Fruit fly (Drosophila melanogaster) whole organism, embryonic: ENCODE results near the gene CG11581.

Experiments used
- Atf3 ChIP-seq: fragments of 200-800 bp; sonication (Bioruptor generic); optimal IDR thresholded peaks from 3 replicates; lab custom pipeline; 2016; ENCODE audit warnings: missing biosample characterization, missing genetic modification characterization
- Blimp-1 ChIP-seq: fragments of 200-800 bp; sonication (Bioruptor generic); optimal IDR thresholded peaks from 3 replicates; lab custom pipeline; 2018; ENCODE audit warnings: missing biosample characterization, missing genetic modification characterization, mild to moderate bottlenecking, moderate library complexity, missing genetic modification reagents
- C15 ChIP-seq: fragments of 200-800 bp; sonication (Bioruptor generic); IDR thresholded peaks from 3 replicates; pipeline ENCODE4 v1.3.6; 2022; ENCODE audit warnings: missing biosample characterization, missing genetic modification characterization
- CG11723 ChIP-seq: fragments of 200-800 bp; sonication (Bioruptor generic); optimal IDR thresholded peaks from 2 replicates; lab custom pipeline; 2017; ENCODE audit warnings: missing biosample characterization, mild to moderate bottlenecking, missing genetic modification characterization
- CG12104 ChIP-seq: fragments of 200-800 bp; sonication (Bioruptor generic); optimal IDR thresholded peaks from 3 replicates; lab custom pipeline; 2016; ENCODE audit warnings: missing biosample characterization, missing genetic modification characterization
- CG12299 ChIP-seq: fragments of 200-800 bp; sonication (Bioruptor generic); optimal IDR thresholded peaks from 2 replicates; lab custom pipeline; 2018; ENCODE audit warnings: missing biosample characterization, mild to moderate bottlenecking, missing genetic modification characterization
- CG13894 ChIP-seq: fragments of 200-800 bp; sonication (Bioruptor generic); optimal IDR thresholded peaks from 3 replicates; lab custom pipeline; 2018; ENCODE audit warnings: missing biosample characterization, mild to moderate bottlenecking, missing genetic modification characterization, moderate library complexity
- CG1602 ChIP-seq: fragments of 200-800 bp; sonication (Bioruptor generic); optimal IDR thresholded peaks from 3 replicates; lab custom pipeline; 2016; ENCODE audit warnings: missing biosample characterization, missing genetic modification characterization
- CG16863 ChIP-seq: fragments of 200-800 bp; sonication (Bioruptor generic); optimal IDR thresholded peaks from 3 replicates; lab custom pipeline; 2016; ENCODE audit warnings: missing biosample characterization, missing genetic modification characterization
- CG17829 ChIP-seq: fragments of 200-800 bp; optimal IDR thresholded peaks from 2 replicates; lab custom pipeline; 2019; ENCODE audit warnings: missing biosample characterization, mild to moderate bottlenecking, missing genetic modification characterization, moderate library complexity
- CG3163 ChIP-seq: fragments of 200-800 bp; sonication (Bioruptor generic); optimal IDR thresholded peaks from 3 replicates; lab custom pipeline; 2016; ENCODE audit warnings: missing biosample characterization, missing genetic modification characterization
- CG4820 ChIP-seq: fragments of 200-800 bp; sonication (Bioruptor generic); optimal IDR thresholded peaks from 3 replicates; lab custom pipeline; 2016; ENCODE audit warnings: missing biosample characterization, missing genetic modification characterization
- CG6272 ChIP-seq: fragments of 200-800 bp; sonication (Bioruptor generic); IDR thresholded peaks from 2 replicates; pipeline ENCODE4 v1.3.6; 2022; ENCODE audit warnings: missing biosample characterization, missing genetic modification characterization
- CG6683 ChIP-seq: fragments of 200-800 bp; sonication (Bioruptor generic); optimal IDR thresholded peaks from 2 replicates; lab custom pipeline; 2017; ENCODE audit warnings: missing biosample characterization, mild to moderate bottlenecking, missing genetic modification characterization, missing genetic modification reagents
- CG7372 ChIP-seq: fragments of 200-800 bp; sonication (Bioruptor generic); IDR thresholded peaks from 2 replicates; pipeline ENCODE4 v1.3.6; 2022; ENCODE audit warnings: missing biosample characterization, missing genetic modification characterization
- CG7987 ChIP-seq: fragments of 200-800 bp; sonication (Bioruptor generic); optimal IDR thresholded peaks from 2 replicates; lab custom pipeline; 2018; ENCODE audit warnings: missing biosample characterization, mild to moderate bottlenecking, missing genetic modification characterization, moderate library complexity
- CG8944 ChIP-seq: fragments of 200-800 bp; sonication (Bioruptor generic); optimal IDR thresholded peaks from 3 replicates; lab custom pipeline; 2016; ENCODE audit warnings: missing biosample characterization, missing genetic modification characterization
- Dip3 ChIP-seq: fragments of 200-800 bp; sonication (Bioruptor generic); optimal IDR thresholded peaks from 3 replicates; lab custom pipeline; 2016; ENCODE audit warnings: missing biosample characterization, missing genetic modification characterization
- Elba2 ChIP-seq: fragments of 200-800 bp; sonication (Bioruptor generic); optimal IDR thresholded peaks from 3 replicates; lab custom pipeline; 2016; ENCODE audit warnings: missing biosample characterization, missing genetic modification characterization
- Hey ChIP-seq: fragments of 200-800 bp; sonication (Bioruptor generic); optimal IDR thresholded peaks from 3 replicates; lab custom pipeline; 2018; ENCODE audit warnings: missing biosample characterization, mild to moderate bottlenecking, missing genetic modification characterization
- HmgD ChIP-seq: fragments of 200-800 bp; sonication (Bioruptor generic); optimal IDR thresholded peaks from 3 replicates; lab custom pipeline; 2016; ENCODE audit warnings: missing biosample characterization, missing genetic modification characterization
- Hr51 ChIP-seq, 2 experiments: fragments of 200-800 bp; sonication (Bioruptor generic); optimal IDR thresholded peaks; 2 replicates in 1 of 2; 3 replicates in 1 of 2; lab custom pipeline; 2016 to 2018; ENCODE audit warnings: missing biosample characterization in 2 of 2, missing genetic modification characterization in 2 of 2, mild to moderate bottlenecking in 1 of 2, moderate library complexity in 1 of 2
- NfI ChIP-seq: fragments of 200-800 bp; sonication (Bioruptor generic); optimal IDR thresholded peaks from 3 replicates; lab custom pipeline; 2018; ENCODE audit warnings: missing biosample characterization, mild to moderate bottlenecking, missing genetic modification characterization, moderate library complexity
- Opbp ChIP-seq: fragments of 200-800 bp; sonication (Bioruptor generic); IDR thresholded peaks from 3 replicates; pipeline ENCODE4 v1.3.6; 2022; ENCODE audit warnings: missing biosample characterization, missing genetic modification characterization; ENCODE audit not compliant: partially characterized antibody
- Optix ChIP-seq: fragments of 200-800 bp; sonication (Bioruptor generic); IDR thresholded peaks from 3 replicates; pipeline ENCODE4 v1.3.6; 2022; ENCODE audit warnings: missing biosample characterization, missing genetic modification characterization
- Stat92E ChIP-seq, 3 experiments: fragments of >200 bp in 2 of 3; fragments of 200-800 bp in 1 of 3; sonication (Bioruptor generic) in 1 of 3; optimal IDR thresholded peaks; 2 replicates each; lab custom pipeline; 2017 to 2019; ENCODE audit warnings: missing biosample characterization in 3 of 3, missing genetic modification characterization in 3 of 3, mild to moderate bottlenecking in 1 of 3, moderate library complexity in 1 of 3
- Usf ChIP-seq: fragments of 200-800 bp; sonication (Bioruptor generic); optimal IDR thresholded peaks from 2 replicates; lab custom pipeline; 2017; ENCODE audit warnings: missing genotype, missing biosample characterization, missing genetic modification characterization
- Xrp1 ChIP-seq: fragments of 200-800 bp; sonication (Bioruptor generic); IDR thresholded peaks from 2 replicates; pipeline ENCODE4 v1.3.6; 2022; ENCODE audit warnings: missing biosample characterization, missing genetic modification characterization
- ac ChIP-seq: fragments of 200-800 bp; sonication (Bioruptor generic); optimal IDR thresholded peaks from 3 replicates; lab custom pipeline; 2017; ENCODE audit warnings: missing biosample characterization, mild to moderate bottlenecking, missing genetic modification characterization
- aop ChIP-seq: fragments of 200-800 bp; sonication (Bioruptor generic); IDR thresholded peaks from 2 replicates; pipeline ENCODE4 v1.3.6; 2022; ENCODE audit warnings: missing biosample characterization, missing genetic modification characterization
- ara ChIP-seq: fragments of 200-800 bp; sonication (Bioruptor generic); IDR thresholded peaks from 2 replicates; pipeline ENCODE4 v1.3.6; 2022; ENCODE audit warnings: missing biosample characterization, missing genetic modification characterization
- ash1 ChIP-seq: fragments of 200-800 bp; sonication (Bioruptor generic); optimal IDR thresholded peaks from 2 replicates; lab custom pipeline; 2018; ENCODE audit warnings: missing biosample characterization, mild to moderate bottlenecking, missing genetic modification characterization
- ato ChIP-seq: fragments of 200-800 bp; sonication (Bioruptor generic); IDR thresholded peaks from 2 replicates; pipeline ENCODE4 v1.3.6; 2022; ENCODE audit warnings: missing biosample characterization, missing genetic modification characterization; ENCODE audit not compliant: partially characterized antibody
- chm ChIP-seq: fragments of 200-800 bp; sonication (Bioruptor generic); IDR thresholded peaks from 2 replicates; pipeline ENCODE4 v1.3.6; 2022; ENCODE audit warnings: missing biosample characterization, missing genetic modification characterization
- crc ChIP-seq: fragments of 200-800 bp; sonication (Bioruptor generic); optimal IDR thresholded peaks from 2 replicates; lab custom pipeline; 2016; ENCODE audit warnings: missing biosample characterization, missing genetic modification characterization
- crp ChIP-seq, 2 experiments: fragments of 200-800 bp; sonication (Bioruptor generic); optimal IDR thresholded peaks; 2 replicates in 1 of 2; 3 replicates in 1 of 2; lab custom pipeline; 2017; ENCODE audit warnings: missing biosample characterization in 2 of 2, missing genetic modification characterization in 2 of 2, mild to moderate bottlenecking in 1 of 2, moderate library complexity in 1 of 2
- dan ChIP-seq: fragments of 200-800 bp; sonication (Bioruptor generic); IDR thresholded peaks from 2 replicates; pipeline ENCODE4 v1.3.6; 2022; ENCODE audit warnings: missing biosample characterization, missing genetic modification characterization
- esg ChIP-seq: fragments of 200-800 bp; sonication (Bioruptor generic); conservative IDR thresholded peaks from 2 replicates; pipeline ENCODE4 v1.3.6; 2022; ENCODE audit warnings: missing biosample characterization, missing genetic modification characterization
- fd64A ChIP-seq: fragments of 200-800 bp; sonication (Bioruptor generic); optimal IDR thresholded peaks from 3 replicates; lab custom pipeline; 2018; ENCODE audit warnings: missing biosample characterization, mild to moderate bottlenecking, missing genetic modification characterization
- gce ChIP-seq: fragments of 200-800 bp; sonication (Bioruptor generic); IDR thresholded peaks from 3 replicates; pipeline ENCODE4 v1.3.6; 2022; ENCODE audit warnings: missing biosample characterization, missing genetic modification characterization
- grau ChIP-seq: fragments of 200-800 bp; optimal IDR thresholded peaks from 3 replicates; lab custom pipeline; 2019; ENCODE audit warnings: missing biosample characterization, mild to moderate bottlenecking, missing genetic modification characterization, moderate library complexity
- grn ChIP-seq: fragments of 200-800 bp; sonication (Bioruptor generic); optimal IDR thresholded peaks from 3 replicates; lab custom pipeline; 2017; ENCODE audit warnings: missing biosample characterization, missing genetic modification characterization
- gsb-n ChIP-seq: fragments of 200-800 bp; sonication (Bioruptor generic); optimal IDR thresholded peaks from 3 replicates; lab custom pipeline; 2018; ENCODE audit warnings: missing biosample characterization, mild to moderate bottlenecking, missing genetic modification characterization
- hb ChIP-seq: fragments of 200-800 bp; sonication (Bioruptor generic); IDR thresholded peaks from 3 replicates; pipeline ENCODE4 v1.3.6; 2022; ENCODE audit warnings: missing biosample characterization, missing genetic modification characterization; ENCODE audit not compliant: partially characterized antibody
- lab ChIP-seq: fragments of 200-800 bp; sonication (Bioruptor generic); optimal IDR thresholded peaks from 3 replicates; lab custom pipeline; 2017; ENCODE audit warnings: missing biosample characterization, missing genetic modification characterization, mild to moderate bottlenecking, moderate library complexity, missing genetic modification reagents
- luna ChIP-seq: fragments of 200-800 bp; sonication (Bioruptor generic); optimal IDR thresholded peaks from 2 replicates; lab custom pipeline; 2016; ENCODE audit warnings: missing biosample characterization, missing genetic modification characterization
- otp ChIP-seq: fragments of 200-800 bp; sonication (Bioruptor generic); IDR thresholded peaks from 3 replicates; pipeline ENCODE4, ENCODE4 v1.3.6; 2022; ENCODE audit warnings: missing biosample characterization, missing genetic modification characterization
- repo ChIP-seq: fragments of 200-800 bp; sonication (Bioruptor generic); optimal IDR thresholded peaks from 2 replicates; lab custom pipeline; 2016; ENCODE audit warnings: missing biosample characterization, missing genetic modification characterization
- sima ChIP-seq: fragments of 200-800 bp; sonication (Bioruptor generic); optimal IDR thresholded peaks from 2 replicates; lab custom pipeline; 2016; ENCODE audit warnings: missing biosample characterization, missing genetic modification characterization
- zf30C ChIP-seq: fragments of 200-800 bp; sonication (Bioruptor generic); optimal IDR thresholded peaks from 3 replicates; lab custom pipeline; 2018; ENCODE audit warnings: missing biosample characterization, mild to moderate bottlenecking, missing genetic modification characterization

Gene CG11581

DNA sequence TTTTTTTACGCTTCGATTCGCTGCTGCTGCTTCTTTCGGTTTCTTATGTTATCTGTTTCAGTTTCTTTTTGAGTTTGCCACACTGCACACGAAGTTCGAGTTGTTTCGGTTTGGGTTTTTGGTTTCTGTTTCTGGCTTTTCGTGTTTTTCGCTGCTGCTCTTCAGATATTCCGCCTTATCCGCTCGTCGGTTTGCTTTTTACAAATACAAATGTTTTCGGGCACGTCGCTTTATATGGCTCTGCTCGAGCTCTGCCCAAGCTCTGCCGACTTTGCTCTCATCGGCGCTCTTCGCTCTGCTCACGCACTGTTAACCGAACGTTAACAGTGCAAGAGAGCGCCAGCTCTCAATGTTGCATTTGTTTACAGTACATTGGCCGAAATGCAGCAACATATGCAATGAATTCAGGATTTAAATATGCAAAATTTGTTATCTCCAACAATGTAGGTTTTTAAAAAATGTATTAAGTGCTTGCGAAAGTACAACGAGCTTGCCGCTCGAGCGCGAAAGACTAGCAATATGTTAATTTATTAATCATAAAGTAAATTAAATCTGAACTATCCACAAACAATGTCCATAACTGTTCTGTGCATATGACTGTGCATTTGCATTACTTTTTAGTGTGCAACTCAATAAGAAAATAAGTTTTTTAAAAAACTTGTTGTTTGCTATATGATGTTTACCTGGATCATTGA lies 34.7 kb downstream of the CG11581 start:
- TF ChIP-seq CG12299 (tag; lab: Kevin White, UChicago), result no peak
- no peak for TF ChIP-seq aop (GFP tag; lab: Robert Waterston, UW)
- no peak for TF ChIP-seq Blimp-1 (GFP tag; lab: Kevin White, UChicago)
- no peak for TF ChIP-seq Stat92E (GFP tag; optimal IDR thresholded peaks at IDR 0.05; lab: Kevin White, UChicago)
- no peak for TF ChIP-seq luna (GFP tag; lab: Kevin White, UChicago)
- TF ChIP-seq Atf3 (GFP tag; lab: Kevin White, UChicago), result no peak
- TF ChIP-seq fd64A (GFP tag; lab: Kevin White, UChicago), result no peak
- no peak for TF ChIP-seq gsb-n (tag; lab: Kevin White, UChicago)
- TF ChIP-seq ato, result peak; percentile 9; the same call in 1 of the 2 replicates
- no peak for TF ChIP-seq ac
- no peak for TF ChIP-seq CG7987
- no peak for TF ChIP-seq CG11723 (GFP tag; lab: Kevin White, UChicago)
- TF ChIP-seq grn (GFP tag; lab: Kevin White, UChicago), result no peak
- TF ChIP-seq CG16863 (GFP tag; lab: Kevin White, UChicago), result no peak
- no peak for TF ChIP-seq Elba2 (GFP tag; lab: Kevin White, UChicago)
- TF ChIP-seq ara (GFP tag; lab: Robert Waterston, UW), result no peak
- no peak for TF ChIP-seq gce (GFP tag; lab: Robert Waterston, UW)
- no peak for TF ChIP-seq CG13894 (tag; lab: Kevin White, UChicago)
- no peak for TF ChIP-seq Optix (GFP tag; lab: Robert Waterston, UW)
- peak; percentile 80 for TF ChIP-seq chm
- no peak for TF ChIP-seq CG7372 (GFP tag; lab: Robert Waterston, UW)
- TF ChIP-seq zf30C (GFP tag; lab: Kevin White, UChicago), result peak; percentile 2
- TF ChIP-seq CG4820 (GFP tag; lab: Kevin White, UChicago), result no peak
- TF ChIP-seq CG12104 (GFP tag; lab: Kevin White, UChicago), result no peak
- TF ChIP-seq lab (GFP tag; lab: Kevin White, UChicago), result peak; percentile 37
- TF ChIP-seq crc (GFP tag; lab: Kevin White, UChicago), result no peak
- TF ChIP-seq Dip3 (GFP tag; lab: Kevin White, UChicago), result no peak
- no peak for TF ChIP-seq HmgD
- no peak for TF ChIP-seq CG6683
- no peak for TF ChIP-seq sima (GFP tag; lab: Kevin White, UChicago)
- no peak for TF ChIP-seq CG8944
- TF ChIP-seq CG6272 (GFP tag; lab: Robert Waterston, UW), result no peak
- peak; percentile 68 for TF ChIP-seq CG3163 (GFP tag; lab: Kevin White, UChicago)
- TF ChIP-seq repo (GFP tag; lab: Kevin White, UChicago), result no peak
- TF ChIP-seq ash1, result no peak
- TF ChIP-seq C15 (GFP tag; lab: Robert Waterston, UW), result no peak
- TF ChIP-seq Usf, result no peak
- TF ChIP-seq crp (GFP tag; optimal IDR thresholded peaks at IDR 0.05; lab: Kevin White, UChicago), result no peak
- no peak for TF ChIP-seq esg (GFP tag; lab: Robert Waterston, UW)
- TF ChIP-seq Hr51 (GFP tag; optimal IDR thresholded peaks at IDR 0.05; lab: Kevin White, UChicago), result peak in 1 of 2 experiments; percentile 21
- TF ChIP-seq Xrp1 (GFP tag; lab: Robert Waterston, UW), result no peak
- TF ChIP-seq Opbp, result peak; percentile 45; the same call in 1 of the 3 replicates
- TF ChIP-seq hb, result no peak
- peak; percentile 12 for TF ChIP-seq grau (tag; lab: Kevin White, UChicago)
- TF ChIP-seq NfI (GFP tag; lab: Kevin White, UChicago), result no peak
- TF ChIP-seq otp (GFP tag; lab: Robert Waterston, UW), result no peak
- TF ChIP-seq dan (GFP tag; lab: Robert Waterston, UW), result no peak
- no peak for TF ChIP-seq Hey
- no peak for TF ChIP-seq CG17829 (tag; lab: Kevin White, UChicago)
- TF ChIP-seq CG1602, result no peak
